Fruit fly (Drosophila melanogaster): ENCODE results near the gene Pp2B-14D.

The Pp2B-14D gene

DNA sequence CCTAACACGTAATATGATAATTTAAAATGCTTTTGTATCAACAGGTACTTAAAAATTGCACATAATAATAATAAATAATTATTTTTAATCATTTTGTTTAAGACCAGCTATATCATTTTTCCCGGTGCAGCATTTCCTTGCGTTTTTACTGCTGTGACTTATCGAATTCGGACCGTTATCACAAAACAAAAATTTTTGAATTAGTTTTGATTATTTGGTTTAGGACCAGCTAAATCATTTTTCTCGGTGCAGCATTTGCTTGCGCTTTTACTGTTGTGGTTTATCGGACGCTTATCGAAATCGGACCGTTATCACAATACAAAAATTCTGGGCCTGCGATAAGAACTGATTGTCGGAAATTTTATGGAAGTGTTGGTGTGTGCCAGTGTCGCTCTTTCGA, 7.2 kb downstream of the Pp2B-14D start (continued):
- peak; percentile 85 for TF ChIP-seq Atf6 (GFP tag; IDR thresholded peaks at IDR 0.05)
- TF ChIP-seq Vsx1 (GFP tag; optimal IDR thresholded peaks at IDR 0.05): peak; percentile 51
- peak; percentile 73 for TF ChIP-seq CG1233 (GFP tag; optimal IDR thresholded peaks at IDR 0.05)
- TF ChIP-seq CG4707 (GFP tag; optimal IDR thresholded peaks at IDR 0.05): peak; percentile 46
- TF ChIP-seq Fer1 (GFP tag; optimal IDR thresholded peaks at IDR 0.05): peak; percentile 79
- TF ChIP-seq CG9817 (tag; optimal IDR thresholded peaks at IDR 0.05): peak; percentile 53
- TF ChIP-seq lov (optimal IDR thresholded peaks at IDR 0.05): no peak
- 0 out of 3 replicates have a peak, but pooled peaks have one; percentile 53 for TF ChIP-seq lov (GFP tag; IDR thresholded peaks at IDR 0.05)
- peak; percentile 89 for TF ChIP-seq CG7839 (tag; optimal IDR thresholded peaks at IDR 0.05)
- TF ChIP-seq zfh1 (GFP tag; IDR thresholded peaks at IDR 0.05): peak; percentile 82
- peak; percentile 59; the same call in 3 of the 4 replicates for TF ChIP-seq Gug (GFP tag; IDR thresholded peaks at IDR 0.05)
- peak; percentile 52; the same call in 1 of the 2 replicates for TF ChIP-seq CG10959 (GFP tag; IDR thresholded peaks at IDR 0.05)
- peak; percentile 87 for TF ChIP-seq CG9727 (GFP tag; optimal IDR thresholded peaks at IDR 0.05)
- TF ChIP-seq YL-1 (GFP tag; optimal IDR thresholded peaks at IDR 0.05): no peak
- peak; percentile 48; the same call in 1 of the 2 replicates for TF ChIP-seq Taf1 (GFP tag; IDR thresholded peaks at IDR 0.05)
- peak; percentile 37 for TF ChIP-seq oc (tag; optimal IDR thresholded peaks at IDR 0.05)
- TF ChIP-seq Tbp (GFP tag; optimal IDR thresholded peaks at IDR 0.05): no peak
- TF ChIP-seq sens (GFP tag): peak; percentile 91
- TF ChIP-seq CG5245 (GFP tag; optimal IDR thresholded peaks at IDR 0.05): peak; percentile 69
- TF ChIP-seq Drgx (GFP tag; IDR thresholded peaks at IDR 0.05): peak; percentile 74
- TF ChIP-seq Hmr (GFP tag; optimal IDR thresholded peaks at IDR 0.05): peak; percentile 85
- TF ChIP-seq CG10565 (GFP tag; optimal IDR thresholded peaks at IDR 0.05): peak; percentile 34
- TF ChIP-seq en (GFP tag; optimal IDR thresholded peaks at IDR 0.05): no peak
- TF ChIP-seq Usf (GFP tag; optimal IDR thresholded peaks at IDR 0.05): peak; percentile 53
- TF ChIP-seq Doc2 (GFP tag; IDR thresholded peaks at IDR 0.05): no peak
- no peak for TF ChIP-seq Dp (GFP tag; optimal IDR thresholded peaks at IDR 0.05)
- TF ChIP-seq onecut (GFP tag; IDR thresholded peaks at IDR 0.05): peak; percentile 65
- TF ChIP-seq slou (GFP tag; optimal IDR thresholded peaks at IDR 0.05): peak; percentile 68
- peak; percentile 27; the same call in 1 of the 2 replicates for TF ChIP-seq Nf-YA (GFP tag; IDR thresholded peaks at IDR 0.05)
- no peak for TF ChIP-seq CG9215 (GFP tag; IDR thresholded peaks at IDR 0.05)
- TF ChIP-seq sim (GFP tag; IDR thresholded peaks at IDR 0.05): peak; percentile 69; the same call in 1 of the 2 replicates
- peak; percentile 69 for TF ChIP-seq CG4820 (GFP tag; optimal IDR thresholded peaks at IDR 0.05)
- TF ChIP-seq cato (GFP tag; optimal IDR thresholded peaks at IDR 0.05; ENCODE audit: borderline replicate concordance): peak; percentile 42
- no peak for TF ChIP-seq nom (GFP tag; optimal IDR thresholded peaks at IDR 0.05)
- TF ChIP-seq Bteb2 (GFP tag; optimal IDR thresholded peaks at IDR 0.05): peak; percentile 26
- TF ChIP-seq CG17612 (GFP tag; IDR thresholded peaks at IDR 0.05): peak; percentile 13; the same call in 1 of the 2 replicates
- no peak for TF ChIP-seq br (optimal IDR thresholded peaks at IDR 0.05)
- peak; percentile 19; the same call in 1 of the 2 replicates for TF ChIP-seq ssp (GFP tag; IDR thresholded peaks at IDR 0.05)
- no peak; the same call in 1 of the 3 replicates for TF ChIP-seq CG11456 (GFP tag; IDR thresholded peaks at IDR 0.05)
- no peak for TF ChIP-seq CG14965 (GFP tag; optimal IDR thresholded peaks at IDR 0.05; ENCODE audit: borderline replicate concordance)
- TF ChIP-seq vvl (GFP tag; IDR thresholded peaks at IDR 0.05): peak; percentile 89
- TF ChIP-seq Myb (GFP tag; optimal IDR thresholded peaks at IDR 0.05): peak; percentile 66
- no peak for TF ChIP-seq zen2 (GFP tag; IDR thresholded peaks at IDR 0.05; ENCODE audit: partially characterized antibody)
- no peak for TF ChIP-seq Scr (GFP tag; IDR thresholded peaks at IDR 0.05; ENCODE audit: partially characterized antibody)
- TF ChIP-seq CG9609 (GFP tag; optimal IDR thresholded peaks at IDR 0.05): peak; percentile 58
- TF ChIP-seq bowl (GFP tag; IDR thresholded peaks at IDR 0.05): peak; percentile 53; the same call in 1 of the 2 replicates
- TF ChIP-seq phol (tag; optimal IDR thresholded peaks at IDR 0.05): peak; percentile 84
- no peak for TF ChIP-seq CG4617 (GFP tag; optimal IDR thresholded peaks at IDR 0.05; ENCODE audit: borderline replicate concordance)
- no peak for TF ChIP-seq CG6175 (GFP tag; IDR thresholded peaks at IDR 0.05)
- TF ChIP-seq CG6254 (GFP tag; optimal IDR thresholded peaks at IDR 0.05): peak; percentile 73
- peak; percentile 63 for TF ChIP-seq ap (GFP tag; IDR thresholded peaks at IDR 0.05)
- peak; percentile 46 for TF ChIP-seq CG13123 (GFP tag; optimal IDR thresholded peaks at IDR 0.05)

Data from whole organism, embryonic.